Fruit fly (Drosophila melanogaster) Kc167 (cell line): ENCODE results near the gene CG31121.

Experiments used
- Sin3A ChIP-seq: fragments of >200 bp; optimal IDR thresholded peaks from 2 replicates; lab custom pipeline; 2018; ENCODE audit warnings: missing external identifiers
- insv ChIP-seq: fragments of >200 bp; optimal IDR thresholded peaks from 3 replicates; lab custom pipeline; 2018; ENCODE audit warnings: missing external identifiers
- ttk ChIP-seq: sonication (Bioruptor generic); optimal IDR thresholded peaks from 2 replicates; lab custom pipeline; 2017; ENCODE audit warnings: missing external identifiers

DNA sequence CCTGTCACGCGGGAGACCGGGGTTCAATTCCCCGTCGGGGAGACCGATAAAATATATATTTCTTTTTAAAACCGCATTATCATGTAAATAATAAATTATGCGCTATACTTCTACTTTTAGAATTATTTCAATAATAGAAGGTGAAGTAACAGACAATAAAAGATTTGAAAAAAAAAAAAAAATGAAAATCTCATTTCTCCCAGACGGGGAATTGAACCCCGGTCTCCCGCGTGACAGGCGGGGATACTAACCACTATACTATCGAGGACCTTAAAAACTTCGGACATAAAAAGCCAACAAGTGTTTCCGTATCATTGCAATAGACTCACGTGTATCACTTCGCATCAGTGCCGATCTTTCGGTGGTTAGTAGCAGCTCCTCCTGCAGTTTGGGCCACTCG, 20.5 kb upstream of the CG31121 start:
- TF ChIP-seq insv (lab: Kevin White, UChicago) (no peak), Sin3A (lab: Kevin White, UChicago) (no peak), ttk (lab: Kevin White, UChicago) (no peak)
